Worm (Caenorhabditis elegans): ENCODE results near the gene tbcc-1.

Gene tbcc-1

DNA sequence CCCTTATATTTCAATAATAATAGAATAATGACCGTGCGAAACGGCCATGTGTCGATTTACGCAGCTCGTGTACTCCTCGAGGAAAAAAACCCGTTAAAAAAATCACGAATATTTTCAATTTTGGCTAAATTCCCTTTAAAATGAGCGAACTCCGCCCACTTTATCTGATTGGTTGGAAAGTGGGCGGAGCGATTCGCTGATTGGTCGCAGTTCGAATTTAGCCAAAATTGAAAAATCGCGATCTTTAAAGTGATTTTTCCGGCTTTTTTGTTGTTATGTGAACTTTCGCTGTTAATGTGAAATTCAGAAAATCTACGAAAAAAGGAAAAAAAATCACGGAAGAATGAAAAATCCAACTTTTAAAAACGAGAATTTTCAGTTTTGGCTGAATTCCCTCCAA lies 29.6 kb downstream of the tbcc-1 start:
- no peak for TF ChIP-seq unc-62 (GFP tag; optimal IDR thresholded peaks at IDR 0.05)
- TF ChIP-seq skn-1 (tag; optimal IDR thresholded peaks at IDR 0.05): no peak
- TF ChIP-seq pag-3 (tag; optimal IDR thresholded peaks at IDR 0.05; ENCODE audit: borderline replicate concordance, insufficient read depth): no peak
- TF ChIP-seq ceh-82 (tag; optimal IDR thresholded peaks at IDR 0.05): no peak
- TF ChIP-seq unc-130 (tag; optimal IDR thresholded peaks at IDR 0.05): no peak
- TF ChIP-seq lir-3 (tag; optimal IDR thresholded peaks at IDR 0.05; ENCODE audit: poor library complexity): no peak
- no peak for TF ChIP-seq nhr-20 (tag; optimal IDR thresholded peaks at IDR 0.05)
- TF ChIP-seq ama-1 (optimal IDR thresholded peaks at IDR 0.05): no peak
- no peak for TF ChIP-seq C34B4.2 (tag; optimal IDR thresholded peaks at IDR 0.05)
- no peak for TF ChIP-seq nhr-77 (tag; optimal IDR thresholded peaks at IDR 0.05)

DNA sequence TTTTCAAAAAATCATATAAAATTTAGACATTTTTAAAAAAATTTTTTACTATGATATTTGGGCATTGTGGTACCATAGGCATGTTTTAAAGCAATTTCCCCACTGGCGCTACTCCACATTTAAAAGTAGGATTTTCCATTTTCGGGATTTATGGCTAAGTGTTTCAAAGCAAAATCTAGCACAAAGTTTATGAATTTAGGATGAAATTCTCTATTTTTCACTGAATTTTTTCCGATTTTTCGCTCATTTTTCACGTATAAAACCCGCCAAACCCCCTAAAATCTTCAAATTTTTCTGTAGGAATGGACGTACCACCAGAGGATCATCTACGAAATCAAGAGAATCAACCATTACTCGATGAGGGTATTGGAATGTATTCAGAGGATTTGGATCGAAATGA lies 30.7 kb downstream of the tbcc-1 start, which contains the start of gene pipp-4P:
pipp-4P (plus strand) TSS at position 301 of the 400 bp plus-strand sequence.
- TF ChIP-seq hlh-4 (tag; optimal IDR thresholded peaks at IDR 0.05): no peak
- TF ChIP-seq ceh-90 (tag; optimal IDR thresholded peaks at IDR 0.05): no peak
- TF ChIP-seq ama-1 (optimal IDR thresholded peaks at IDR 0.05): no peak
- TF ChIP-seq ets-5 (GFP tag; IDR thresholded peaks at IDR 0.05): no peak
- TF ChIP-seq pqm-1 (tag; optimal IDR thresholded peaks at IDR 0.05): no peak
- TF ChIP-seq aha-1 (tag; optimal IDR thresholded peaks at IDR 0.05): no peak
- no peak for TF ChIP-seq efl-1 (optimal IDR thresholded peaks at IDR 0.05)
- no peak for TF ChIP-seq efl-1 (GFP tag; optimal IDR thresholded peaks at IDR 0.05 in 1 of 2)
- TF ChIP-seq nhr-47 (tag; optimal IDR thresholded peaks at IDR 0.05): no peak
- no peak for TF ChIP-seq egl-27 (tag; optimal IDR thresholded peaks at IDR 0.05)
- TF ChIP-seq nhr-90 (tag; optimal IDR thresholded peaks at IDR 0.05; ENCODE audit: poor library complexity): no peak
- TF ChIP-seq nhr-237 (tag; optimal IDR thresholded peaks at IDR 0.05): no peak
- no peak for TF ChIP-seq isw-1 (GFP tag; IDR thresholded peaks at IDR 0.05)
- TF ChIP-seq ztf-4 (tag; optimal IDR thresholded peaks at IDR 0.05): no peak
- TF ChIP-seq mab-9 (GFP tag; IDR thresholded peaks at IDR 0.05): no peak

DNA sequence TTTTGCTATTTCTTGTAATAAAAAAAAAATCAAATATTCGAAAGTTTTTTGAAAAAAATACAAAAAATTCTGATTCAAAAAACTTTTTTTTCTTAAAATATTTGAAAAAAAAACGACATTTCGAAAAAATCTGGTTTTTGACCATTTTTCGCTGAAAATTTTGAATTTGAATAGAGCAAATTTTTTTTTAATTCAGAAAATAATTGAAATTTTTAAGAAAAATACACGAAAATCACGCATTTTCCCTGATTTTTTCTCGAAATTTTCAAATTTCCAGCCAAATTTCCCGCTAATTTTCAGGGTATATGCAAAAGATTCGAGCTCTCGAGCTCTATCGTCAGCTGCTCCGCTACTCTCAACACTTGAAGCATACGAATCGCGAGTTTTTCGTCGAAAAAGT lies 38.5 kb downstream of the tbcc-1 start, which contains the start of gene Y71H2AM.1:
Y71H2AM.1 (plus strand) TSS at position 301 of the 400 bp plus-strand sequence.
- TF ChIP-seq nhr-85 (tag) (no peak), C04F5.9 (tag; optimal IDR thresholded peaks at IDR 0.05) (no peak), ceh-88 (GFP tag; IDR thresholded peaks at IDR 0.05) (no peak), nhr-20 (tag; optimal IDR thresholded peaks at IDR 0.05) (no peak), tbx-2 (tag; optimal IDR thresholded peaks at IDR 0.05) (no peak), ama-1 (optimal IDR thresholded peaks at IDR 0.05) (no peak)

DNA sequence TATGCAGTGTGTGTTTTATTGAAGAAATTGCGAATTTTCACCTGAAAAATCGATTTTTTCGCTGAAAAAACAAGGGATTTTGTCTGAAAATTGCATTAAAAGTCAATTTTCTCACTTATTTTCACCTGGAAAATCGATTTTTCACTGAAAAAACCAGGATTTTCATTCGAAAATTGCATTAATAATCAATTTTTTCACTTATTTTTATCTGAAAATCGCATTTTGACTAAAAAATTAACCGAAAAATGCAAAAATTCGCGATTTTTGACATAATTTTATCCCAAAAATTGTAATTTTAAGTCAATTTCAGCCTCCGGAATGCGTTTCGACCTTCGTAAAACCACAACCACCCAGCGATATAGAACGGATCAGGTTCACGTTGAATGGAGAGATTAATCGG lies 44.2 kb downstream of the tbcc-1 start, which contains the start of gene Y71H2AM.29:
Y71H2AM.29 (plus strand) TSS at position 301 of the 400 bp plus-strand sequence.
- no peak for TF ChIP-seq zip-4 (GFP tag; optimal IDR thresholded peaks at IDR 0.05)
- no peak for TF ChIP-seq swsn-7 (tag; optimal IDR thresholded peaks at IDR 0.05)
- no peak for TF ChIP-seq sox-4 (tag; optimal IDR thresholded peaks at IDR 0.05)
- no peak for TF ChIP-seq mep-1 (tag; optimal IDR thresholded peaks at IDR 0.05)

DNA sequence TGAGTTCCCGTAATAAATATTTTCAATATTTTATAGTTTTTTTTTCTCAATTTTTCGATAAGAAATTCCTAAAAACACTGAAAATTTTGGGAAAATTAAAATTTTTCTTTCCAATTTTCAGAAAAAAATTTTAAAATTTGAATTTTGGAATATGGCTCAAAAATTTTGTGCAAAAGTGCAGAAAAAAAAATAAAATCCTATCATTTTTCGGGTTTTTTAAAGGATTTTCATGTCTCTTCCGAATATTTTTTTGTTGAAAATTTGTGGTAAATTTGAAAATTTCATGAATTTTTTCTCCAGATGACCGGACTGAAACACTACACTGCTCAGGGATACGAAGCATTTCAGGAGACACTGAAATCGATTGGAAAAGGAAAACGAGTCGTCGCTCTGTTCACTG lies 46.1 kb downstream of the tbcc-1 start, which contains the start of gene txdc-17:
txdc-17 (plus strand) TSS at position 301 of the 400 bp plus-strand sequence.
- TF ChIP-seq efl-1 (optimal IDR thresholded peaks at IDR 0.05) (no peak), efl-1 (GFP tag; optimal IDR thresholded peaks at IDR 0.05 in 1 of 2) (no peak), aly-2 (tag; optimal IDR thresholded peaks at IDR 0.05) (no peak), Y116A8C.19 (tag; optimal IDR thresholded peaks at IDR 0.05; ENCODE audit: borderline replicate concordance) (no peak), unc-30 (tag; optimal IDR thresholded peaks at IDR 0.05) (no peak), pag-3 (tag; optimal IDR thresholded peaks at IDR 0.05; ENCODE audit: borderline replicate concordance, insufficient read depth) (no peak), dpl-1 (GFP tag; optimal IDR thresholded peaks at IDR 0.05) (no peak), lir-3 (tag; optimal IDR thresholded peaks at IDR 0.05; ENCODE audit: poor library complexity) (no peak), nhr-77 (tag; optimal IDR thresholded peaks at IDR 0.05) (no peak), unc-130 (tag; optimal IDR thresholded peaks at IDR 0.05) (no peak), ceh-88 (GFP tag; IDR thresholded peaks at IDR 0.05) (no peak), zip-4 (GFP tag; optimal IDR thresholded peaks at IDR 0.05) (no peak), ztf-4 (tag; optimal IDR thresholded peaks at IDR 0.05) (no peak), jun-1 (tag; optimal IDR thresholded peaks at IDR 0.05) (no peak), hlh-4 (tag; optimal IDR thresholded peaks at IDR 0.05) (no peak), fkh-10 (GFP tag; optimal IDR thresholded peaks at IDR 0.05) (no peak), rnt-1 (tag; optimal IDR thresholded peaks at IDR 0.05) (no peak), aha-1 (tag; optimal IDR thresholded peaks at IDR 0.05) (no peak)

All from whole organism, L1 larva.